Worm (Caenorhabditis elegans) whole organism, mixed stage, embryonic: ENCODE data around the gene wht-6.

Source experiments
- blmp-1 ChIP-seq: fragments of 150-350 bp; optimal IDR thresholded peaks from 2 replicates; lab custom pipeline; 2014; ENCODE audit warnings: missing biosample characterization, missing genetic modification characterization
- ceh-39 ChIP-seq: fragments of 150-350 bp; optimal IDR thresholded peaks from 2 replicates; lab custom pipeline; 2014; ENCODE audit warnings: missing biosample characterization, missing genetic modification characterization
- ceh-43 ChIP-seq: fragments of 200-800 bp; sonication (Bioruptor generic); optimal IDR thresholded peaks from 2 replicates; lab custom pipeline; 2018; ENCODE audit warnings: mild to moderate bottlenecking, missing genetic modification characterization, moderate library complexity, missing compliant biosample characterization
- ceh-83 ChIP-seq: fragments of 200-800 bp; sonication (Bioruptor generic); optimal IDR thresholded peaks from 2 replicates; lab custom pipeline; 2018; ENCODE audit warnings: mild to moderate bottlenecking, missing genetic modification characterization, missing compliant biosample characterization
- ces-1 ChIP-seq: fragments of 150-350 bp; optimal IDR thresholded peaks from 2 replicates; lab custom pipeline; 2014; ENCODE audit warnings: missing biosample characterization, missing genetic modification reagents, missing genetic modification characterization
- elt-1 ChIP-seq: sonication (generic microtip); optimal IDR thresholded peaks from 2 replicates; lab custom pipeline; 2017; ENCODE audit warnings: missing genetic modification characterization, mild to moderate bottlenecking, missing compliant biosample characterization, antibody characterized with exemption, moderate library complexity, borderline replicate concordance; ENCODE audit not compliant: insufficient read depth
- elt-3 ChIP-seq: fragments of 150-350 bp; optimal IDR thresholded peaks from 2 replicates; lab custom pipeline; 2014; ENCODE audit warnings: missing biosample characterization, missing genetic modification characterization
- flh-1 ChIP-seq: fragments of 200-800 bp; sonication (Bioruptor generic); optimal IDR thresholded peaks from 2 replicates; lab custom pipeline; 2018; ENCODE audit warnings: mild to moderate bottlenecking, missing genetic modification characterization, moderate library complexity, missing compliant biosample characterization
- ham-2 ChIP-seq: fragments of 200-800 bp; sonication (Bioruptor generic); optimal IDR thresholded peaks from 2 replicates; lab custom pipeline; 2018; ENCODE audit warnings: mild to moderate bottlenecking, missing genetic modification characterization, missing compliant biosample characterization
- hlh-1 ChIP-seq: fragments of 150-350 bp; optimal IDR thresholded peaks from 2 replicates; lab custom pipeline; 2014; ENCODE audit warnings: missing biosample characterization, missing genetic modification reagents, missing genetic modification characterization
- lin-13 ChIP-seq: fragments of 150-350 bp; optimal IDR thresholded peaks from 2 replicates; lab custom pipeline; 2014; ENCODE audit warnings: missing biosample characterization, missing genetic modification characterization
- lin-32 ChIP-seq: fragments of 200-800 bp; sonication (Bioruptor generic); optimal IDR thresholded peaks from 2 replicates; lab custom pipeline; 2018; ENCODE audit warnings: mild to moderate bottlenecking, missing genetic modification characterization, missing compliant biosample characterization
- lsy-2 ChIP-seq: fragments of 150-350 bp; optimal IDR thresholded peaks from 2 replicates; lab custom pipeline; 2014; ENCODE audit warnings: missing biosample characterization, missing genetic modification characterization
- mab-5 ChIP-seq: fragments of 150-350 bp; optimal IDR thresholded peaks from 2 replicates; lab custom pipeline; 2014; ENCODE audit warnings: missing biosample characterization, missing genetic modification characterization
- mep-1 ChIP-seq: fragments of 150-350 bp; optimal IDR thresholded peaks from 2 replicates; lab custom pipeline; 2017; ENCODE audit warnings: missing biosample characterization, missing genetic modification reagents, missing genetic modification characterization, inconsistent platforms
- mls-2 ChIP-seq: sonication (generic microtip); optimal IDR thresholded peaks from 2 replicates; lab custom pipeline; 2016; ENCODE audit warnings: mild to moderate bottlenecking, missing genetic modification characterization, moderate library complexity, missing compliant biosample characterization
- nhr-237 ChIP-seq: fragments of 150-350 bp; optimal IDR thresholded peaks from 2 replicates; lab custom pipeline; 2014; ENCODE audit warnings: missing biosample characterization, missing genetic modification characterization
- nhr-28 ChIP-seq: fragments of 150-350 bp; optimal IDR thresholded peaks from 2 replicates; lab custom pipeline; 2014; ENCODE audit warnings: missing biosample characterization, missing genetic modification characterization
- nhr-76 ChIP-seq: sonication (generic microtip); optimal IDR thresholded peaks from 2 replicates; lab custom pipeline; 2017; ENCODE audit warnings: missing biosample characterization, missing genetic modification characterization
- pha-4 ChIP-seq: fragments of 150-350 bp; optimal IDR thresholded peaks from 2 replicates; lab custom pipeline; 2018; ENCODE audit warnings: missing biosample characterization, missing genetic modification reagents, missing genetic modification characterization
- sem-2 ChIP-seq: fragments of 200-800 bp; sonication (Bioruptor generic); optimal IDR thresholded peaks from 2 replicates; lab custom pipeline; 2018; ENCODE audit warnings: mild to moderate bottlenecking, missing genetic modification characterization, missing compliant biosample characterization
- snpc-4 ChIP-seq: fragments of 150-350 bp; optimal IDR thresholded peaks from 2 replicates; lab custom pipeline; 2014; ENCODE audit warnings: missing biosample characterization, missing genetic modification characterization
- sptf-1 ChIP-seq: sonication (generic microtip); optimal IDR thresholded peaks from 2 replicates; lab custom pipeline; 2017; ENCODE audit warnings: mild to moderate bottlenecking, missing genetic modification characterization, moderate library complexity, missing compliant biosample characterization
- tbx-8 ChIP-seq: fragments of 200-800 bp; sonication (Bioruptor generic); optimal IDR thresholded peaks from 2 replicates; lab custom pipeline; 2018; ENCODE audit warnings: mild to moderate bottlenecking, missing genetic modification characterization, moderate library complexity, missing compliant biosample characterization
- unc-120 ChIP-seq: sonication (generic microtip); optimal IDR thresholded peaks from 2 replicates; lab custom pipeline; 2017; ENCODE audit warnings: missing genetic modification characterization, missing compliant biosample characterization; ENCODE audit not compliant: poor library complexity, severe bottlenecking
- unc-39 ChIP-seq: fragments of 150-350 bp; optimal IDR thresholded peaks from 2 replicates; lab custom pipeline; 2014; ENCODE audit warnings: missing biosample characterization, missing genetic modification characterization
- unc-62 ChIP-seq: fragments of 150-350 bp; optimal IDR thresholded peaks from 2 replicates; lab custom pipeline; 2014; ENCODE audit warnings: missing biosample characterization, missing genetic modification reagents, missing genetic modification characterization
- zip-8 ChIP-seq: fragments of 150-350 bp; optimal IDR thresholded peaks from 2 replicates; lab custom pipeline; 2014; ENCODE audit warnings: missing biosample characterization, missing genetic modification characterization
- ztf-11 ChIP-seq: fragments of 150-350 bp; optimal IDR thresholded peaks from 2 replicates; lab custom pipeline; 2014; ENCODE audit warnings: missing biosample characterization, missing genetic modification characterization

Gene wht-6

DNA sequence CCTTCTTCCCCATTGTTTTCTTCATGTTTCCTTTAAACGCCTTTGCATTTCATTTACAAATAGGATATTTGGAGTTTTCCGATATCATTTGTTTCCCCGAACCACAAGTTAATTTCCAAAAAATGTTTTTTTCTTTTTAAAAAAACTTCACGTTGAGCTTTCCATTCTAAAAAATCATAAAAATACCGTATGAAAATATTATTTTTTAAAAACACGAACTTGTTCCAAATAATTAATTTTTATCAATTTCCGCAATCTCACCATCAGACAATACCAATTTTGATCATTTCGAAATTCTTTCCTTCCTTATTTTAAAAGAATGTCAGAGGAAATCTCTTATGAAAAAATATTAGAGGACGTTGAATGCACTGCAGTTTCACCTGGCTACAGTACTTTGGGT is at the start of gene wht-6:
TSS of gene wht-6 (plus strand) at position 301 of the 400 bp plus-strand sequence.
- TF ChIP-seq ham-2 (GFP tag; lab: Kevin White, UChicago) (no peak), ceh-83 (GFP tag; lab: Kevin White, UChicago) (no peak), unc-39 (tag; lab: Kevin White, UChicago) (no peak), nhr-237 (tag; lab: Kevin White, UChicago) (no peak), elt-3 (tag; lab: Kevin White, UChicago) (no peak), flh-1 (no peak), ceh-39 (tag; lab: Kevin White, UChicago) (no peak), ces-1 (GFP tag; lab: Kevin White, UChicago) (no peak), sem-2 (GFP tag; lab: Kevin White, UChicago) (no peak), unc-120 (tag; lab: Kevin White, UChicago) (no peak), ztf-11 (tag; lab: Kevin White, UChicago) (no peak), blmp-1 (tag; lab: Kevin White, UChicago) (no peak), tbx-8 (GFP tag; lab: Kevin White, UChicago) (no peak), unc-62 (GFP tag; lab: Kevin White, UChicago) (no peak), lsy-2 (tag; lab: Kevin White, UChicago) (no peak), pha-4 (no peak), hlh-1 (tag; lab: Kevin White, UChicago) (no peak)

DNA sequence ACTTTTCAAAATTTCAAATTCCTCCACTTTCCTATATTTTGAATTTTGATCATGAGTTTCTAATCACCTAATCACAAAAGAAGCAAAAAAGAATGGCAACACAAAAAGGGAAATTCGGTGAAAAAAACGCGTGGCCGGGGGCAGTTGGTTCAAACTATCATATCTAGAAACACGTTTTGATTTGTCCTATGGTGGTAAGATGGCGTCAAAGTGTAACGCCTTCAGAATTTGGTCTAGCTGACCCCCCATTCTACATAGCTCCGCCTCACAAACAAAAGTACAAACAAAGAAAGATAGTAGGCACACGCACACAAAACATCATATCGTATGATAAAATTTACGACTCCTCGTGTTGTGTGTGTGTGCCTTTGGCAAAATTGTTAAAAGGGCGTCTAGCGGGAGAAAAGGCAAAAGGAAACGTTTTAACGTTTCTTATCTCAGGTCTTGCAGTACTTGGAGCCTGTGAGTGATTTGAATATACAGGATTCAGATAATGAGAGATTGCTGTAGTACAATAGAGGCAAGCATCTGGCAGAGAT is 49.5 kb upstream of the wht-6 start:
- TF ChIP-seq lin-13 (tag; lab: Kevin White, UChicago): no peak
- no peak for TF ChIP-seq elt-1 (tag; lab: Kevin White, UChicago)
- no peak for TF ChIP-seq ceh-39 (tag; lab: Kevin White, UChicago)

DNA sequence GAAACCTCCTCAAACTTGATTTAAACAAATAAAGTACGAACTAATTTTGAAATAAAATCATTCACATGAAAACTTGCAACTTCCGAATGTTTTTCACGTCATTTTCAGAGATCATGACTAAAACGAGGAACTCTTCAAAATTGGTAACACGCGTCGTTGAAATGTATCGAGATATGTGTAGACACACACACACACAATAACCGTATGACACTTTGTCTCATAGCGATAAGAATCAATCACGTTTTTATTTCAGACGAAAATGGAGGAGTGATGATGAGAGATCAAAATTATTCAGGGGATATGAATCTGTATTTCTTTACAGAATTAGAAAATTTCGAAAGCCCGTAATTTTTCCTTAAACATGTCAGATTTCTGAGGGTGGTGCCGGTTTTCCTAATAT is 48.8 kb upstream of the wht-6 start:
- no peak for TF ChIP-seq unc-62 (GFP tag; lab: Kevin White, UChicago)
- no peak for TF ChIP-seq flh-1

DNA sequence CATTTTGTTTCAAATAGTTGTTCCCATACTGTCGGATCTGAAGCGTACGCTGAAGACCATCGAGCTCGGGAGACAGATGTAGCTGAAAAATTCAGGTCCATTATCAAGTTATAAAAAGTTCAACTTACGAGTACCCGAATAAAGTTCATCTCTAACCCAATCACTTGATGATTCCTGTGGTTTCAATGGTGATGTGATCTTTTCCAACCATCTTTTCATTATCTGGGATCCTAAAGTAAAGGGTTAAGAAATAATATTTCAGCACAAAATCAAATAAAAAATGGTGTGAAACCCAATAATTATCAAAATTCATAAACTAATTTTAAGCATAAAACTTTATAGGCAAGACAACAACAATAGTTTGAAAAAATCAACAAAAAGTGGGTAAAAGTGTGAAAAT is 44.3 kb upstream of the wht-6 start, which contains the start of gene C05D11.8:
TSS of gene C05D11.8 (minus strand) at position 101 of the 400 bp plus-strand sequence.
- TF ChIP-seq mab-5 (tag; lab: Kevin White, UChicago): no peak
- TF ChIP-seq ceh-39 (tag; lab: Kevin White, UChicago): no peak
- TF ChIP-seq zip-8: no peak
- no peak for TF ChIP-seq pha-4
- TF ChIP-seq flh-1: no peak
- TF ChIP-seq unc-120 (tag; lab: Kevin White, UChicago): no peak
- no peak for TF ChIP-seq ces-1 (GFP tag; lab: Kevin White, UChicago)
- no peak for TF ChIP-seq lsy-2 (tag; lab: Kevin White, UChicago)
- TF ChIP-seq elt-3 (tag; lab: Kevin White, UChicago): no peak
- no peak for TF ChIP-seq sptf-1 (tag; lab: Kevin White, UChicago)
- TF ChIP-seq tbx-8 (GFP tag; lab: Kevin White, UChicago): no peak
- TF ChIP-seq lin-13 (tag; lab: Kevin White, UChicago): no peak
- TF ChIP-seq, all 35 proteins: peak for 0

DNA sequence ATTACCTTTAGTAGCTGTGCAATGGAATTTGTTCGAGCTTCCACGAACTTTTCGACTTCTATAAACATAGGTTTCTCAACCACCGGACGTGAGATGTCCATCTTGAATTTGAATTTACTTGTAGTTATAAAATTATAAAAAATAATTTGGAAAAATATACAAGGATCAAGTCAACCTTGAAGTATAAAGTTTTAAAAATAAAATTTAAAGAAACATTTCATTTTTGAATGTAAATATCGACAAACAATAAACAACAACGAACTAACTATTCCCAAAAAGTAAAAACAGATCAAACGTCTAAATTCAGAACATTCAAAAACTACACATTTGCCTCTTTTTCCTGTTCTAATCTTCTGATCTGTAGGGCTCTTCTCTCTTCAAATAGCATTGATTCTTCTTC is 40.7 kb upstream of the wht-6 start, which contains the start of gene popl-1:
TSS of gene popl-1 (minus strand) at position 101 of the 400 bp plus-strand sequence.
- TF ChIP-seq lsy-2 (tag; lab: Kevin White, UChicago): no peak
- no peak for TF ChIP-seq sptf-1 (tag; lab: Kevin White, UChicago)
- no peak for TF ChIP-seq elt-1 (tag; lab: Kevin White, UChicago)
- TF ChIP-seq snpc-4 (tag; lab: Kevin White, UChicago): no peak
- TF ChIP-seq sem-2 (GFP tag; lab: Kevin White, UChicago): no peak
- TF ChIP-seq ces-1 (GFP tag; lab: Kevin White, UChicago): no peak
- no peak for TF ChIP-seq unc-62 (GFP tag; lab: Kevin White, UChicago)
- TF ChIP-seq mls-2 (tag; lab: Kevin White, UChicago): no peak
- TF ChIP-seq, all 35 proteins: peak for 0

DNA sequence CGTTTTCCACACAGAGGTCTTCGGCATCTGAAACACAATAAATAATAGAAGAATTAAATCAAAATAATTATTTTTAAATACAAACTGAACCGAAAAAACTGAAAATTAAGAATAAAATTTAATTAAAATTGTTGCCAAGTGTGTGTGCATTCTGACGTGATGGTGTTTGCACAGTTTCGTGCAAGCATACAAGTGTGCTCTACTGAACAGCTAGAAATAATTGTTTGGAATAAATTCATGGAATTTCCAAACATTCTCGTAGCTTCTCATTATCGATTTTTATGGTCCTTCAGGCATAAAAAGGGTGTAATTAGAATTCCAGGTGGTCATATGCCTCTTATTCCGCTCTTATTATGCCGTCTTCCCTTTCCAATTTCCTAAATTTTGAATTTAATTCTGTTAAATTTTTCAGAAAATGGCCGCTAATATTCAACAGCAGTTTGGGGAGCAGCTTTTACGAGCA is 39.8 kb upstream of the wht-6 start, which contains the start of the genes mrps-17 and txdc-9:
TSS of gene mrps-17 (minus strand) at position 33 of the 463 bp plus-strand sequence.
TSS of gene txdc-9 (plus strand) at position 413 of the 463 bp plus-strand sequence.
- TF ChIP-seq nhr-76 (tag; lab: Kevin White, UChicago): no peak
- no peak for TF ChIP-seq sem-2 (GFP tag; lab: Kevin White, UChicago)
- TF ChIP-seq hlh-1 (tag; lab: Kevin White, UChicago): peak; percentile 30
- no peak for TF ChIP-seq ceh-83 (GFP tag; lab: Kevin White, UChicago)
- peak; percentile 75 for TF ChIP-seq mep-1 (tag; lab: Kevin White, UChicago)
- no peak for TF ChIP-seq nhr-237 (tag; lab: Kevin White, UChicago)
- peak; percentile 70 for TF ChIP-seq ham-2 (GFP tag; lab: Kevin White, UChicago)
- peak; percentile 48 for TF ChIP-seq lin-13 (tag; lab: Kevin White, UChicago)
- TF ChIP-seq ceh-43 (GFP tag; lab: Kevin White, UChicago): peak; percentile 80
- TF ChIP-seq ces-1 (GFP tag; lab: Kevin White, UChicago): peak; percentile 99
- no peak for TF ChIP-seq nhr-28
- no peak for TF ChIP-seq lin-32
- peak; percentile 55 for TF ChIP-seq sptf-1 (tag; lab: Kevin White, UChicago)
- peak; percentile 81 for TF ChIP-seq lsy-2 (tag; lab: Kevin White, UChicago)
- peak; percentile 86 for TF ChIP-seq pha-4
- TF ChIP-seq unc-62 (GFP tag; lab: Kevin White, UChicago): no peak
